Worm (Caenorhabditis elegans): ENCODE data around the gene C05B5.12.

The C05B5.12 gene

DNA sequence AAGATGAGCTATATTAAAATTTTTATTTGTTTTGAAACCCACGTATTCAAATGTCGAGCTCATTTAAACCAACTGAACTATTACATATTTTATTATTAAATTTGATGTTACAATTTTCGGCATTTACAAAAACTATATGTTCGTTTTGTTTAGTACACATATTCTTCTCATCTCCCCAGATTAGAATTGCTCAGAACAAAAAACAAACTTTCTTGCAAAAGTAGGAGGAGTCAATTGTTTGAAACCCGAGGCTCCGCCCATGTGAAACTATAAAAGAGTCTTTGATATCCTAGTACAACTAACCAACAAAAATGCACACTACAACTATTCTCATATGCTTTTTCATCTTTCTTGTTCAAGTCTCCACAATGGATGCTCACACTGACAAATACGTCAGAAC lies 38.8 kb downstream of the C05B5.12 start, which contains the start of gene ins-22:
Gene ins-22, plus strand, starts transcription at position 301 of the 400 bp plus-strand sequence.
- TF ChIP-seq mdl-1 (tag; optimal IDR thresholded peaks at IDR 0.05) = no peak
- no peak for TF ChIP-seq nhr-11 (tag; optimal IDR thresholded peaks at IDR 0.05)
- TF ChIP-seq blmp-1 (tag; optimal IDR thresholded peaks at IDR 0.05; ENCODE audit: insufficient read depth) = no peak
- no peak for TF ChIP-seq nhr-77 (tag; optimal IDR thresholded peaks at IDR 0.05)
- no peak for TF ChIP-seq zag-1 (tag; optimal IDR thresholded peaks at IDR 0.05)
- no peak for TF ChIP-seq ceh-16 (tag; optimal IDR thresholded peaks at IDR 0.05)
- no peak for TF ChIP-seq lin-39 (tag; optimal IDR thresholded peaks at IDR 0.05)
- TF ChIP-seq unc-55 (GFP tag; optimal IDR thresholded peaks at IDR 0.05) = no peak
- TF ChIP-seq sma-3 (GFP tag; optimal IDR thresholded peaks at IDR 0.05) = no peak
- no peak for TF ChIP-seq nhr-25 (tag; optimal IDR thresholded peaks at IDR 0.05)
- TF ChIP-seq egl-27 (tag; optimal IDR thresholded peaks at IDR 0.05) = no peak
- TF ChIP-seq elt-1 (tag; optimal IDR thresholded peaks at IDR 0.05) = no peak
- TF ChIP-seq elt-3 (tag; optimal IDR thresholded peaks at IDR 0.05) = no peak
- no peak for TF ChIP-seq ztf-4 (tag; optimal IDR thresholded peaks at IDR 0.05)

DNA sequence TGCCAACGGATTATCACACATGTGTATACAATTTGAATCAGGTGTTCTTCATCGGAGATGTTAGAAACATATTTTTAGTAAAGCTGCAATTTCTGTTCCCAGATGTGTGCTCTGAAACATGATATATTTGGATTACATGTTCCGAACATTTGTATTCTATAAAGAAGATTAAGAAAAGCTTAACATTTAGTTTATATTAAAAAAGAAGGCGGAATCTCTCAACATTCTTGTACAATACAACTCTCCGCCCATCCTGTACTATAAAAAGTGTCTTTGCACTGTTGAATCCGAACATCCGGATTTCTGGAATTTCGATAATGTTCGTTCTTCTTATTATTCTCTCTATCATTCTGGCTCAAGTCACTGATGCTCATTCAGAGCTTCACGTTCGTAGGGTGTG lies 40.8 kb downstream of the C05B5.12 start, which contains the start of gene ins-23:
Gene ins-23, plus strand, starts transcription at position 301 of the 400 bp plus-strand sequence.
- TF ChIP-seq nhr-21 (tag; optimal IDR thresholded peaks at IDR 0.05) (no peak), lin-11 (tag; optimal IDR thresholded peaks at IDR 0.05) (no peak), ceh-82 (tag; optimal IDR thresholded peaks at IDR 0.05) (no peak), nhr-25 (tag; optimal IDR thresholded peaks at IDR 0.05) (no peak), nhr-77 (tag; optimal IDR thresholded peaks at IDR 0.05) (no peak), lin-39 (tag; optimal IDR thresholded peaks at IDR 0.05) (no peak), alr-1 (tag; optimal IDR thresholded peaks at IDR 0.05) (no peak), ztf-1 (GFP tag; conservative IDR thresholded peaks at IDR 0.05) (no peak)

DNA sequence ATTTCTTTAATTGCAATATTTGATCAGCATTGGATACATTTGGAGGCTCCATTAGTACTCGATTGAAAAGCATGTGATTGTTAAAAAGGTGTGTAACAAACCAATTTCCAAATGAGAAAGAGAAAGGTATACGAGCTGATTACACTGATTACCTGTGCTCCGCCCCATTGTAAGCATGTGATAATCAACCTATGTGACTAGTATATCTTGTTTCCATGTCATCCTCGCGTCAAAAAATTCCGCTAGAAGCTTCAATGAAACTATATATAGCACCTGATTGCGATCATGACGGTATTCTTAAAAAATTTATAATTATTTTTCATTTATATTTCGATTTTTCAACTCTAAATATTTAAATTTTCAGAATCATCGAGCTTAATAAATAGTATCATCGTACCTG lies 43.4 kb downstream of the C05B5.12 start, which contains the start of gene M04D8.4:
Gene M04D8.4, minus strand, starts transcription at position 101 of the 400 bp plus-strand sequence.
- TF ChIP-seq peb-1 (tag; optimal IDR thresholded peaks at IDR 0.05) (no peak), nhr-25 (tag; optimal IDR thresholded peaks at IDR 0.05) (no peak), nhr-129 (tag; optimal IDR thresholded peaks at IDR 0.05) (no peak), nhr-10 (tag; optimal IDR thresholded peaks at IDR 0.05) (no peak), zag-1 (tag; optimal IDR thresholded peaks at IDR 0.05) (no peak), ceh-82 (tag; optimal IDR thresholded peaks at IDR 0.05) (no peak), unc-55 (GFP tag; optimal IDR thresholded peaks at IDR 0.05) (no peak), fos-1 (tag; optimal IDR thresholded peaks at IDR 0.05) (no peak), dmd-4 (tag; optimal IDR thresholded peaks at IDR 0.05) (no peak), ama-1 (optimal IDR thresholded peaks at IDR 0.05) (no peak), aly-2 (tag; optimal IDR thresholded peaks at IDR 0.05) (no peak), gmeb-1 (tag; optimal IDR thresholded peaks at IDR 0.05) (no peak), nhr-77 (tag; optimal IDR thresholded peaks at IDR 0.05) (no peak), nhr-21 (tag; optimal IDR thresholded peaks at IDR 0.05) (no peak), nhr-6 (tag; optimal IDR thresholded peaks at IDR 0.05) (no peak), nhr-23 (tag; optimal IDR thresholded peaks at IDR 0.05) (no peak), snpc-4 (tag; optimal IDR thresholded peaks at IDR 0.05) (no peak)

DNA sequence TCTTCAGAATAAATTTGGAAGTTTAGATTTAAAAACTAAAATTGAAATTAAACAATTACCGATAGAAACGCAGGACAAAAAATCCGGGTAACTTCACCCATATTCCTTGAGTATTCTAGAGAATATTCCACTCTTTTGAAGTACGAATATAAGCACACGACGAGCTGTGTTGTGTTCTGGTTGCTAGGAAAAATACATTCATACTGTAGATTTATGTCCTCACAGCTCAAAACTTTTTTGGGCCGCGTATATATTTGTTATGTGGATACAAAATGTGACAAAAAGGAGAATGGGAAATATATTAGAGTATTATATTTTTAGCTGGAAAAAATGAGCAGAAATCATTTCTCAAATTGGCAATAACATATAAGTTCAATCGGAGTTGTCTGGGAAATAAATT lies 46.0 kb downstream of the C05B5.12 start, which contains the start of gene M04D8.5:
Gene M04D8.5, minus strand, starts transcription at position 101 of the 400 bp plus-strand sequence.
- TF ChIP-seq blmp-1 (tag; optimal IDR thresholded peaks at IDR 0.05; ENCODE audit: insufficient read depth) = no peak

DNA sequence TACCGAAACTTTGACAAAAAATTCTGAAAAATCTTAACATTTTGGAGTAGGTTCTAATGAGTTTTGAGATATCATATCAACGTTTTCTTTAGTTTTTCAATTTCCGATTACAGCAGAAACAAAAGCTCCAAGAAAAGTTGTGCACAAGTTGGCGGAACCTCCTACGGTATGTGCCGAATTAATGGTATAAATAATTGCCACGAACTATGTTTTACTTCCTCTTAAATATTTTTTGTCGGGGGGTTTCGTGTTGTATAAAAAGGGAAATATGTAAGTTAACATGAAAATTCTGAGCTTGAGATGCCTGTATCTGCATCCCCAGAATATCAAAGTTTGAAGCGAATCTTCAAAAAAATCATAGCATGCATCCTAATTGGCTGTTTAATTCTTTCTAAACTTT lies 46.7 kb downstream of the C05B5.12 start, which contains the start of gene M04D8.8:
Gene M04D8.8, plus strand, starts transcription at position 301 of the 400 bp plus-strand sequence.
- TF ChIP-seq ztf-1 (GFP tag; conservative IDR thresholded peaks at IDR 0.05) (no peak), C34F6.9 (tag; optimal IDR thresholded peaks at IDR 0.05) (no peak), nhr-12 (tag; optimal IDR thresholded peaks at IDR 0.05) (no peak)

DNA sequence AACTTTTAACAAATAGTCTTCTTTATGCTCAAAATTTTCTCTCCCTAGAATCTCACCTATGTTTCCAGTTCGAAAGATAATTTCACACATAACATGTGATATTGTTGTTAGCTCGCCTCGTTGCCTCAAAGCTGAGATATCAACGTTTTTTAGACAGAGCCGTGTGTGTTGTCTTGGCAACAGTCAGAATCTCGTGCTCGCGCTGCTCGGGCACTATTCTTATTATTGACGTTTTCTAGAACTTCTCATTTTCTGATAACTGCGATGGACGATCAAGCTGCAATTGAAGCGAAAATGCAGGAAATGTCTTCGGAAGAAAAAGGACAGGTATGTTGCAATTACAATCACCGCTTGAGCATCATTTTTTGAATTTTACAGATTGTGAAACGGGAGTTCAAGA lies 48.6 kb downstream of the C05B5.12 start, which contains the start of gene xbx-3:
Gene xbx-3, plus strand, starts transcription at position 163 of the 400 bp plus-strand sequence.
- TF ChIP-seq skn-1 (tag; optimal IDR thresholded peaks at IDR 0.05) (no peak), nhr-21 (tag; optimal IDR thresholded peaks at IDR 0.05) (peak; percentile 24)
